Fruit fly (Drosophila melanogaster): ENCODE measurements around the gene CG17036.

CG17036 gene

dm6 chr2L:12651040-12651439, 49.5 kb downstream of the CG17036 start:
- no peak for TF ChIP-seq rn (GFP tag; IDR thresholded peaks at IDR 0.05)
- TF ChIP-seq Pif1A (GFP tag; optimal IDR thresholded peaks at IDR 0.05) = no peak
- TF ChIP-seq EcR (GFP tag; optimal IDR thresholded peaks at IDR 0.05) = no peak
- TF ChIP-seq gl (tag; optimal IDR thresholded peaks at IDR 0.05) = no peak
- no peak for TF ChIP-seq fd96Ca (GFP tag; IDR thresholded peaks at IDR 0.05)
- no peak for TF ChIP-seq Snoo (tag; optimal IDR thresholded peaks at IDR 0.05)
- TF ChIP-seq CG15710 (tag; optimal IDR thresholded peaks at IDR 0.05) = no peak
- TF ChIP-seq CG17806 (tag; optimal IDR thresholded peaks at IDR 0.05) = no peak
- TF ChIP-seq D1 (tag; optimal IDR thresholded peaks at IDR 0.05) = no peak
